Worm (Caenorhabditis elegans): ENCODE results near the gene lpl-1.

lpl-1 gene

ce11 chrIV:9051036-9051435 is 42.8 kb downstream of the lpl-1 start:
- TF ChIP-seq bed-2 (GFP tag; IDR thresholded peaks at IDR 0.05) (no peak), nhr-80 (tag; optimal IDR thresholded peaks at IDR 0.05) (no peak), dox-1 (GFP tag; IDR thresholded peaks at IDR 0.05) (no peak), F23B12.7 (tag; optimal IDR thresholded peaks at IDR 0.05; ENCODE audit: insufficient read depth) (no peak)

- TF ChIP-seq somi-1 (GFP tag; optimal IDR thresholded peaks at IDR 0.05) (no peak), gei-17 (GFP tag; optimal IDR thresholded peaks at IDR 0.05) (no peak)
Observed at ce11 chrIV:9045252-9045651, 48.6 kb downstream of the lpl-1 start, which contains the start of gene Y73F4A.1. Gene Y73F4A.1 (minus strand): TSS chrIV:9045352.

DNA sequence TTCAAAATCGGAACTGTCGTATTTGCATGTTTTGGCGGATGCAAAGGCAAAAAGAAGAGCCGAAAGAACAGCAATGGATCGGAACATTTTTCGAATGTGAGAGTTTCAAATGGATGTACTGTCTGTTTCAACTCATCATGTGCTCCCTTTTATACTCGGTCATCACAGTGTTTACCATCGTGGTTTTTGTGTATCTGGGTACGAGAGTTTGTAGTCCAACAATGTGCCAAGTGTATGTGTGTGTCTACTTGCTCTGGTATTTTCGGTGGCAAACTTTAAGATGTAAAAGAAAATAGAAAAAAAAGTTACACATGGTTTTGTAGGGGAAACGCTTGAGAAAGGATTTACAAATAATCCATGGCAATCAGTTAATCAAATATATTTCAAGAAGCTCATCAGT is 50.6 kb downstream of the lpl-1 start, which contains the start of gene Y73F4A.2:
Gene Y73F4A.2 (minus strand): TSS at position 124 of the 400 bp plus-strand sequence.
- TF ChIP-seq ZK185.1 (tag; optimal IDR thresholded peaks at IDR 0.05; ENCODE audit: poor library complexity, severe bottlenecking) (no peak), F49E8.2 (tag; optimal IDR thresholded peaks at IDR 0.05; ENCODE audit: insufficient read depth) (no peak)

Data from whole organism, young adult.